Worm (Caenorhabditis elegans) whole organism, mixed stage, embryonic: Measurements from ENCODE around the gene nac-2.
A peak's percentile ranks its signal among the peaks of the same experiment; 100 is the strongest.

Experiments
- M03D4.4 ChIP-seq: sonication (generic microtip); optimal IDR thresholded peaks from 2 replicates; lab custom pipeline; 2017; ENCODE audit warnings: mild to moderate bottlenecking, missing genetic modification characterization, missing compliant biosample characterization
- bed-3 ChIP-seq: fragments of 200-800 bp; sonication (Bioruptor generic); optimal IDR thresholded peaks from 3 replicates; lab custom pipeline; 2018; ENCODE audit warnings: mild to moderate bottlenecking, missing genetic modification characterization, moderate library complexity, missing compliant biosample characterization
- blmp-1 ChIP-seq: fragments of 150-350 bp; optimal IDR thresholded peaks from 2 replicates; lab custom pipeline; 2014; ENCODE audit warnings: missing biosample characterization, missing genetic modification characterization
- ceh-39 ChIP-seq: fragments of 150-350 bp; optimal IDR thresholded peaks from 2 replicates; lab custom pipeline; 2014; ENCODE audit warnings: missing biosample characterization, missing genetic modification characterization
- ceh-43 ChIP-seq: fragments of 200-800 bp; sonication (Bioruptor generic); optimal IDR thresholded peaks from 2 replicates; lab custom pipeline; 2018; ENCODE audit warnings: mild to moderate bottlenecking, missing genetic modification characterization, moderate library complexity, missing compliant biosample characterization
- ceh-83 ChIP-seq: fragments of 200-800 bp; sonication (Bioruptor generic); optimal IDR thresholded peaks from 2 replicates; lab custom pipeline; 2018; ENCODE audit warnings: mild to moderate bottlenecking, missing genetic modification characterization, missing compliant biosample characterization
- ces-1 ChIP-seq: fragments of 150-350 bp; optimal IDR thresholded peaks from 2 replicates; lab custom pipeline; 2014; ENCODE audit warnings: missing biosample characterization, missing genetic modification reagents, missing genetic modification characterization
- cnd-1 ChIP-seq: fragments of 200-800 bp; sonication (Bioruptor generic); optimal IDR thresholded peaks from 2 replicates; lab custom pipeline; 2018; ENCODE audit warnings: mild to moderate bottlenecking, missing genetic modification characterization, missing compliant biosample characterization
- drap-1 ChIP-seq: fragments of 200-800 bp; sonication (Bioruptor generic); optimal IDR thresholded peaks from 3 replicates; lab custom pipeline; 2018; ENCODE audit warnings: mild to moderate bottlenecking, missing genetic modification characterization, missing compliant biosample characterization
- elt-1 ChIP-seq: sonication (generic microtip); optimal IDR thresholded peaks from 2 replicates; lab custom pipeline; 2017; ENCODE audit warnings: missing genetic modification characterization, mild to moderate bottlenecking, missing compliant biosample characterization, antibody characterized with exemption, moderate library complexity, borderline replicate concordance; ENCODE audit not compliant: insufficient read depth
- elt-3 ChIP-seq: fragments of 150-350 bp; optimal IDR thresholded peaks from 2 replicates; lab custom pipeline; 2014; ENCODE audit warnings: missing biosample characterization, missing genetic modification characterization
- flh-1 ChIP-seq: fragments of 200-800 bp; sonication (Bioruptor generic); optimal IDR thresholded peaks from 2 replicates; lab custom pipeline; 2018; ENCODE audit warnings: mild to moderate bottlenecking, missing genetic modification characterization, moderate library complexity, missing compliant biosample characterization
- ham-2 ChIP-seq: fragments of 200-800 bp; sonication (Bioruptor generic); optimal IDR thresholded peaks from 2 replicates; lab custom pipeline; 2018; ENCODE audit warnings: mild to moderate bottlenecking, missing genetic modification characterization, missing compliant biosample characterization
- hlh-1 ChIP-seq: fragments of 150-350 bp; optimal IDR thresholded peaks from 2 replicates; lab custom pipeline; 2014; ENCODE audit warnings: missing biosample characterization, missing genetic modification reagents, missing genetic modification characterization
- lin-13 ChIP-seq: fragments of 150-350 bp; optimal IDR thresholded peaks from 2 replicates; lab custom pipeline; 2014; ENCODE audit warnings: missing biosample characterization, missing genetic modification characterization
- lin-32 ChIP-seq: fragments of 200-800 bp; sonication (Bioruptor generic); optimal IDR thresholded peaks from 2 replicates; lab custom pipeline; 2018; ENCODE audit warnings: mild to moderate bottlenecking, missing genetic modification characterization, missing compliant biosample characterization
- lsy-2 ChIP-seq: fragments of 150-350 bp; optimal IDR thresholded peaks from 2 replicates; lab custom pipeline; 2014; ENCODE audit warnings: missing biosample characterization, missing genetic modification characterization
- mab-5 ChIP-seq: fragments of 150-350 bp; optimal IDR thresholded peaks from 2 replicates; lab custom pipeline; 2014; ENCODE audit warnings: missing biosample characterization, missing genetic modification characterization
- mep-1 ChIP-seq: fragments of 150-350 bp; optimal IDR thresholded peaks from 2 replicates; lab custom pipeline; 2017; ENCODE audit warnings: missing biosample characterization, missing genetic modification reagents, missing genetic modification characterization, inconsistent platforms
- mls-2 ChIP-seq: sonication (generic microtip); optimal IDR thresholded peaks from 2 replicates; lab custom pipeline; 2016; ENCODE audit warnings: mild to moderate bottlenecking, missing genetic modification characterization, moderate library complexity, missing compliant biosample characterization
- nhr-12 ChIP-seq: fragments of 150-350 bp; optimal IDR thresholded peaks from 2 replicates; lab custom pipeline; 2014; ENCODE audit warnings: missing biosample characterization, missing genetic modification characterization
- nhr-2 ChIP-seq: fragments of 150-350 bp; optimal IDR thresholded peaks from 2 replicates; lab custom pipeline; 2014; ENCODE audit warnings: missing biosample characterization, missing genetic modification characterization
- nhr-237 ChIP-seq: fragments of 150-350 bp; optimal IDR thresholded peaks from 2 replicates; lab custom pipeline; 2014; ENCODE audit warnings: missing biosample characterization, missing genetic modification characterization
- nhr-28 ChIP-seq: fragments of 150-350 bp; optimal IDR thresholded peaks from 2 replicates; lab custom pipeline; 2014; ENCODE audit warnings: missing biosample characterization, missing genetic modification characterization
- nhr-76 ChIP-seq: sonication (generic microtip); optimal IDR thresholded peaks from 2 replicates; lab custom pipeline; 2017; ENCODE audit warnings: missing biosample characterization, missing genetic modification characterization
- pha-4 ChIP-seq: fragments of 150-350 bp; optimal IDR thresholded peaks from 2 replicates; lab custom pipeline; 2018; ENCODE audit warnings: missing biosample characterization, missing genetic modification reagents, missing genetic modification characterization
- sem-2 ChIP-seq: fragments of 200-800 bp; sonication (Bioruptor generic); optimal IDR thresholded peaks from 2 replicates; lab custom pipeline; 2018; ENCODE audit warnings: mild to moderate bottlenecking, missing genetic modification characterization, missing compliant biosample characterization
- snpc-4 ChIP-seq: fragments of 150-350 bp; optimal IDR thresholded peaks from 2 replicates; lab custom pipeline; 2014; ENCODE audit warnings: missing biosample characterization, missing genetic modification characterization
- sptf-1 ChIP-seq: sonication (generic microtip); optimal IDR thresholded peaks from 2 replicates; lab custom pipeline; 2017; ENCODE audit warnings: mild to moderate bottlenecking, missing genetic modification characterization, moderate library complexity, missing compliant biosample characterization
- tbx-8 ChIP-seq: fragments of 200-800 bp; sonication (Bioruptor generic); optimal IDR thresholded peaks from 2 replicates; lab custom pipeline; 2018; ENCODE audit warnings: mild to moderate bottlenecking, missing genetic modification characterization, moderate library complexity, missing compliant biosample characterization
- unc-120 ChIP-seq: sonication (generic microtip); optimal IDR thresholded peaks from 2 replicates; lab custom pipeline; 2017; ENCODE audit warnings: missing genetic modification characterization, missing compliant biosample characterization; ENCODE audit not compliant: poor library complexity, severe bottlenecking
- unc-39 ChIP-seq: fragments of 150-350 bp; optimal IDR thresholded peaks from 2 replicates; lab custom pipeline; 2014; ENCODE audit warnings: missing biosample characterization, missing genetic modification characterization
- unc-62 ChIP-seq: fragments of 150-350 bp; optimal IDR thresholded peaks from 2 replicates; lab custom pipeline; 2014; ENCODE audit warnings: missing biosample characterization, missing genetic modification reagents, missing genetic modification characterization
- zip-8 ChIP-seq: fragments of 150-350 bp; optimal IDR thresholded peaks from 2 replicates; lab custom pipeline; 2014; ENCODE audit warnings: missing biosample characterization, missing genetic modification characterization
- ztf-11 ChIP-seq: fragments of 150-350 bp; optimal IDR thresholded peaks from 2 replicates; lab custom pipeline; 2014; ENCODE audit warnings: missing biosample characterization, missing genetic modification characterization

Gene nac-2

ce11 chrIII:9053263-9053662 is 10.2 kb upstream of the nac-2 start:
- TF ChIP-seq cnd-1 (peak; percentile 26), sem-2 (GFP tag; lab: Kevin White, UChicago) (no peak), nhr-12 (tag; lab: Kevin White, UChicago) (no peak), ceh-43 (GFP tag; lab: Kevin White, UChicago) (no peak)

- TF ChIP-seq lin-32 (no peak), ceh-83 (GFP tag; lab: Kevin White, UChicago) (no peak), mls-2 (peak; percentile 28), drap-1 (GFP tag; lab: Kevin White, UChicago) (no peak), ham-2 (GFP tag; lab: Kevin White, UChicago) (peak; percentile 47), elt-1 (tag; lab: Kevin White, UChicago) (no peak), ces-1 (GFP tag; lab: Kevin White, UChicago) (peak; percentile 59), sptf-1 (tag; lab: Kevin White, UChicago) (no peak)
- TF ChIP-seq, all 35 proteins: peak for 3
These were observed 9.4 kb upstream of the nac-2 start for ce11 chrIII:9052371-9052978.

- TF ChIP-seq ceh-39 (tag; lab: Kevin White, UChicago) (no peak), snpc-4 (tag; lab: Kevin White, UChicago) (no peak), lin-32 (no peak), blmp-1 (tag; lab: Kevin White, UChicago) (no peak), drap-1 (GFP tag; lab: Kevin White, UChicago) (no peak), unc-39 (tag; lab: Kevin White, UChicago) (no peak), ham-2 (GFP tag; lab: Kevin White, UChicago) (no peak), nhr-2 (tag; lab: Kevin White, UChicago) (no peak), mab-5 (tag; lab: Kevin White, UChicago) (no peak), elt-1 (tag; lab: Kevin White, UChicago) (no peak), zip-8 (tag; lab: Kevin White, UChicago) (no peak), flh-1 (no peak), M03D4.4 (tag; lab: Kevin White, UChicago) (no peak)
- TF ChIP-seq, all 35 proteins: peak for 0
These were observed 8.6 kb upstream of the nac-2 start for ce11 chrIII:9051714-9052113.

ce11 chrIII:9051119-9051597 is 8.1 kb upstream of the nac-2 start:
- no peak for TF ChIP-seq unc-120 (tag; lab: Kevin White, UChicago)
- no peak for TF ChIP-seq tbx-8 (GFP tag; lab: Kevin White, UChicago)
- TF ChIP-seq nhr-12 (tag; lab: Kevin White, UChicago): no peak
- no peak for TF ChIP-seq hlh-1 (tag; lab: Kevin White, UChicago)
- no peak for TF ChIP-seq ceh-83 (GFP tag; lab: Kevin White, UChicago)
- peak; percentile 22 for TF ChIP-seq nhr-2 (tag; lab: Kevin White, UChicago)
- TF ChIP-seq pha-4: no peak
- peak; percentile 12 for TF ChIP-seq mls-2
- TF ChIP-seq lin-13 (tag; lab: Kevin White, UChicago): no peak
- no peak for TF ChIP-seq unc-39 (tag; lab: Kevin White, UChicago)
- TF ChIP-seq nhr-237 (tag; lab: Kevin White, UChicago): no peak
- no peak for TF ChIP-seq lsy-2 (tag; lab: Kevin White, UChicago)
- TF ChIP-seq ceh-43 (GFP tag; lab: Kevin White, UChicago): peak; percentile 6
- no peak for TF ChIP-seq elt-1 (tag; lab: Kevin White, UChicago)
- peak; percentile 58 for TF ChIP-seq unc-62 (GFP tag; lab: Kevin White, UChicago)
- no peak for TF ChIP-seq zip-8 (tag; lab: Kevin White, UChicago)
- no peak for TF ChIP-seq bed-3 (GFP tag; lab: Kevin White, UChicago)
- TF ChIP-seq elt-3 (tag; lab: Kevin White, UChicago): no peak
- no peak for TF ChIP-seq lin-32
- TF ChIP-seq ham-2 (GFP tag; lab: Kevin White, UChicago): no peak
- no peak for TF ChIP-seq snpc-4 (tag; lab: Kevin White, UChicago)
- TF ChIP-seq flh-1: no peak
- TF ChIP-seq ces-1 (GFP tag; lab: Kevin White, UChicago): peak; percentile 23
- no peak for TF ChIP-seq ztf-11 (tag; lab: Kevin White, UChicago)
- peak; percentile 18 for TF ChIP-seq M03D4.4 (tag; lab: Kevin White, UChicago)
- no peak for TF ChIP-seq drap-1 (GFP tag; lab: Kevin White, UChicago)
- TF ChIP-seq ceh-39 (tag; lab: Kevin White, UChicago): no peak
- no peak for TF ChIP-seq cnd-1
- no peak for TF ChIP-seq mep-1 (tag; lab: Kevin White, UChicago)
- no peak for TF ChIP-seq sptf-1 (tag; lab: Kevin White, UChicago)
- no peak for TF ChIP-seq mab-5 (tag; lab: Kevin White, UChicago)
- TF ChIP-seq nhr-76: no peak
- no peak for TF ChIP-seq nhr-28
- TF ChIP-seq blmp-1 (tag; lab: Kevin White, UChicago): no peak
- TF ChIP-seq sem-2 (GFP tag; lab: Kevin White, UChicago): no peak
